Worm (Caenorhabditis elegans): Measurements from ENCODE around the gene Y37E11B.6.

DNA sequence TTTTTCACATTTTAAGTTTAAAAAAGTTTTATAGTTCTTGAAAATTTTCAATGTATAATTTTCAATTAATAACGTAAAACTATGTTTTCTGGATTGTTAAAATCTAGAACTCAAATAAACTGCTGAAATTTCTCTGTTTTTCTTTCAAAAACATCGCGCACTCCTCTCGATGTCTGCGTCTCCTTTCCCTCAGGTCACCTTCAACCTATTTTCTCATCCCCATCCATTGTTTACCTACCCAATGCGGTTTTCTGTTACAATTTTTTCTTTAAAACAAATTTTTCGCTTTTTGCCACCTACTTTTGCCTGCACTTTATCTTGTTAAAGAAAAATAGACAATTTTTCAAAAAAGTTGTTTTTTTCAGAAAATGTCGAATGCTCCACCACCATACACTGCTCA is 34.1 kb upstream of the Y37E11B.6 start, which contains the start of gene ZC416.2:
- TF ChIP-seq sox-4 (tag; optimal IDR thresholded peaks at IDR 0.05) (no peak), ceh-14 (tag; optimal IDR thresholded peaks at IDR 0.05) (no peak), ttx-3 (tag; optimal IDR thresholded peaks at IDR 0.05) (no peak), pha-2 (tag; optimal IDR thresholded peaks at IDR 0.05) (no peak), ceh-22 (tag; optimal IDR thresholded peaks at IDR 0.05) (no peak), madf-2 (tag; optimal IDR thresholded peaks at IDR 0.05) (no peak), unc-55 (GFP tag; optimal IDR thresholded peaks at IDR 0.05) (no peak), ceh-9 (tag; optimal IDR thresholded peaks at IDR 0.05) (no peak), ama-1 (optimal IDR thresholded peaks at IDR 0.05) (no peak), pqm-1 (tag; optimal IDR thresholded peaks at IDR 0.05) (no peak), ceh-6 (GFP tag; optimal IDR thresholded peaks at IDR 0.05) (no peak)

All from whole organism, late embryonic.